Fruit fly (Drosophila melanogaster): ENCODE measurements around the gene shop.
A peak's percentile ranks its signal among the peaks of the same experiment; 100 is the strongest.

Gene shop

DNA sequence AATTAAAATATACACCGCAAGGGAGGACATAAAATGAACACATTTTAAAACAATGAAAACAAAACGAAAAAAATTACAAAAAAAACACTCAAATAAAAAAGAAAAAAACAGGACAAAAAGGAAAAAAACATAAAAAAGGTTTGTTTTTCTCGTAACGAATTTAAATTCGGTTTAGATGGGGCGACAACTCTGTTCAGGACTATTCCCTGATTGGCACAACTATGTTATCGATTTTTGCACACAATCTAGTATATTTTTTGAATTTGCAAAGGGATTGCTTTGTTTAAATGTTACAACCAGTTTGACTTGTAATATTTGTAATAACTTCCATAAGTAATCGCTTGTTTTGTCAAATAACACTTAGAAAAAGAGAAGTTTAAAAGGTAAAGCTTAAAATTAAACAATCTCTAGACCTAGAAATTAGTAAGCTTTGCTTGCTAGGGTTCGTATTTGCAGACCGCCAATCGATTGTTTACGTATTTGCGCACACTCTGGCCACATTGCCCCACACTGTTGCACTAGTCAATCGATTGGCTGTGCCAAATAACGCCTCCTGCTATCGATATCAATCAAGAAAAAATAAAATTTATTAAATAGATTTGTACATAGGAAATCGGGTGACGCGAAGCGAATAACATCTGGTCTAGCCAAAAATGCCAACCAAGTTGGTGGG is 35.8 kb upstream of the shop start, which contains the start of gene CG7332 (continued):
- no peak for TF ChIP-seq Hmr (GFP tag; optimal IDR thresholded peaks at IDR 0.05)
- TF ChIP-seq gfzf (GFP tag; optimal IDR thresholded peaks at IDR 0.05): peak; percentile 68
- no peak for TF ChIP-seq aop (GFP tag; IDR thresholded peaks at IDR 0.05)
- no peak for TF ChIP-seq CG10366 (GFP tag; IDR thresholded peaks at IDR 0.05)
- TF ChIP-seq CG2116 (GFP tag; optimal IDR thresholded peaks at IDR 0.05): peak; percentile 94
- no peak for TF ChIP-seq Stat92E (GFP tag; optimal IDR thresholded peaks at IDR 0.05)
- no peak for TF ChIP-seq CG15479 (GFP tag; optimal IDR thresholded peaks at IDR 0.05)
- TF ChIP-seq CG32767 (GFP tag; IDR thresholded peaks at IDR 0.05): no peak
- TF ChIP-seq psq (GFP tag; optimal IDR thresholded peaks at IDR 0.05): no peak
- TF ChIP-seq nerfin-2 (GFP tag; IDR thresholded peaks at IDR 0.05; ENCODE audit: partially characterized antibody): peak; percentile 42
- no peak for TF ChIP-seq dmrt99B (tag; optimal IDR thresholded peaks at IDR 0.05)
- TF ChIP-seq CG5953 (GFP tag; IDR thresholded peaks at IDR 0.05): no peak
- no peak for TF ChIP-seq ash1 (GFP tag; optimal IDR thresholded peaks at IDR 0.05)
- TF ChIP-seq Bdp1 (GFP tag; optimal IDR thresholded peaks at IDR 0.05): no peak
- TF ChIP-seq fru (optimal IDR thresholded peaks at IDR 0.05): no peak
- no peak for TF ChIP-seq CG14014 (GFP tag; IDR thresholded peaks at IDR 0.05)
- no peak for TF ChIP-seq pum (GFP tag; optimal IDR thresholded peaks at IDR 0.05)
- no peak for TF ChIP-seq CG4360 (GFP tag; IDR thresholded peaks at IDR 0.05)
- no peak for TF ChIP-seq CG8388 (GFP tag; optimal IDR thresholded peaks at IDR 0.05)
- TF ChIP-seq CG33213 (GFP tag; optimal IDR thresholded peaks at IDR 0.05): peak; percentile 17
- TF ChIP-seq dpn (GFP tag; optimal IDR thresholded peaks at IDR 0.05): no peak
- no peak for TF ChIP-seq CG7271 (tag; optimal IDR thresholded peaks at IDR 0.05)
- no peak for TF ChIP-seq CG17802 (tag; optimal IDR thresholded peaks at IDR 0.05)
- TF ChIP-seq CG12155 (GFP tag; optimal IDR thresholded peaks at IDR 0.05): no peak
- TF ChIP-seq Sox102F (GFP tag; optimal IDR thresholded peaks at IDR 0.05): no peak
- TF ChIP-seq Dad (GFP tag; optimal IDR thresholded peaks at IDR 0.05): no peak
- peak; percentile 47 for TF ChIP-seq CG15514 (GFP tag; optimal IDR thresholded peaks at IDR 0.05)
- TF ChIP-seq CG14667 (GFP tag; IDR thresholded peaks at IDR 0.05): no peak
- TF ChIP-seq Xrp1 (GFP tag; IDR thresholded peaks at IDR 0.05): 0 out of 2 replicates have a peak, but pooled peaks have one; percentile 33
- TF ChIP-seq Taf1 (GFP tag; IDR thresholded peaks at IDR 0.05): no peak
- no peak for TF ChIP-seq CG8281 (tag; optimal IDR thresholded peaks at IDR 0.05)
- peak; percentile 46; the same call in 2 of the 3 replicates for TF ChIP-seq vnd (GFP tag; IDR thresholded peaks at IDR 0.05; ENCODE audit: partially characterized antibody)
- peak; percentile 10 for TF ChIP-seq mam (GFP tag; optimal IDR thresholded peaks at IDR 0.05)
- no peak for TF ChIP-seq sqz (GFP tag; optimal IDR thresholded peaks at IDR 0.05)
- TF ChIP-seq sens (GFP tag): peak; percentile 63
- no peak for TF ChIP-seq HLH3B (GFP tag; IDR thresholded peaks at IDR 0.05)
- TF ChIP-seq CG17568 (GFP tag; optimal IDR thresholded peaks at IDR 0.05): no peak
- TF ChIP-seq dysf (GFP tag; IDR thresholded peaks at IDR 0.05): no peak
- TF ChIP-seq dimm (GFP tag; IDR thresholded peaks at IDR 0.05): no peak
- TF ChIP-seq so (GFP tag; IDR thresholded peaks at IDR 0.05): no peak
- no peak for TF ChIP-seq CG6254 (GFP tag; optimal IDR thresholded peaks at IDR 0.05)
- TF ChIP-seq pfk (GFP tag; optimal IDR thresholded peaks at IDR 0.05): no peak
- TF ChIP-seq HmgZ (tag; optimal IDR thresholded peaks at IDR 0.05): no peak
- no peak for TF ChIP-seq Spps (tag; optimal IDR thresholded peaks at IDR 0.05)
- TF ChIP-seq CG14860 (GFP tag; IDR thresholded peaks at IDR 0.05; ENCODE audit: partially characterized antibody): peak; percentile 39; the same call in 1 of the 3 replicates
- peak; percentile 37 for TF ChIP-seq YL-1 (GFP tag; optimal IDR thresholded peaks at IDR 0.05)
- no peak for TF ChIP-seq ci (GFP tag; IDR thresholded peaks at IDR 0.05)
- TF ChIP-seq z (GFP tag; IDR thresholded peaks at IDR 0.05): no peak
- peak; percentile 59 for TF ChIP-seq inv (GFP tag; IDR thresholded peaks at IDR 0.05; ENCODE audit: partially characterized antibody)
- peak; percentile 65; the same call in 1 of the 2 replicates for TF ChIP-seq tna (GFP tag; IDR thresholded peaks at IDR 0.05; ENCODE audit: partially characterized antibody)
